Worm (Caenorhabditis elegans) whole organism, L4/young adult: Measurements from ENCODE around the gene R186.8.

ENCODE experiments used
- W03F9.2 ChIP-seq: fragments of 150-350 bp; optimal IDR thresholded peaks from 2 replicates; lab custom pipeline; 2014; ENCODE audit warnings: missing biosample characterization, missing genetic modification characterization
- dao-5 ChIP-seq: sonication (generic microtip); optimal IDR thresholded peaks from 2 replicates; lab custom pipeline; 2016; ENCODE audit warnings: missing genotype, missing genetic modification characterization, moderate library complexity, missing compliant biosample characterization
- him-1 ChIP-seq: sonication (generic microtip); optimal IDR thresholded peaks from 2 replicates; lab custom pipeline; 2016; ENCODE audit warnings: missing genotype, missing genetic modification reagents, missing genetic modification characterization, missing compliant biosample characterization

The R186.8 gene

ce11 chrV:12967925-12968327, at the start of gene R186.8:
R186.8 (minus strand) TSS chrV:12967982.
- TF ChIP-seq him-1 (tag; lab: Kevin White, UChicago), result peak; percentile 55
- TF ChIP-seq W03F9.2, result peak; percentile 3

DNA sequence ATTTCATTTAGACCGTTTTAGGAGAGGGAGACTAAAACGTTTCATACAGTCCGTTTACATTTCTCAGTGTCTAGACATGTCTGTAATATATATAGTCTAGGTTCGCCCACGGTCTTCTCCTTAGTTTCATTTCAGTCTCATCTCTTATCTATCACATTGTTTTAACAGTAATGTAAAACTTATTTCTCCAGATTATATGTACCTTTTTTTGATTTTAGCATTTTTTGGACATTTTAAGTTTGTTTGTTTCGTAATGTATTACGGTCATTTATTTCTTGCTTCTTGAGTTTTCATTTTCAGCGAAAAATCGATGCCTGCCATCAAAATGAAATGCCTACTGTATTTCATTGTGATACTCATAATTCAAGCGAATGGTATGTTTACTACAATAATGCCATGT, 46.1 kb upstream of the R186.8 start, which contains the start of gene F15B9.6:
Gene F15B9.6 (plus strand): TSS at position 301 of the 400 bp plus-strand sequence.
- no peak for TF ChIP-seq dao-5
- TF ChIP-seq W03F9.2, result no peak
- no peak for TF ChIP-seq him-1 (tag; lab: Kevin White, UChicago)

ce11 chrV:13013158-13013557, 45.4 kb upstream of the R186.8 start, which contains the start of gene try-10:
try-10 (minus strand) TSS chrV:13013258.
- no peak for TF ChIP-seq dao-5
- no peak for TF ChIP-seq W03F9.2

- TF ChIP-seq him-1 (tag; lab: Kevin White, UChicago) (no peak), dao-5 (no peak), W03F9.2 (no peak)
Observed at ce11 chrV:13011904-13012303, 44.1 kb upstream of the R186.8 start.

DNA sequence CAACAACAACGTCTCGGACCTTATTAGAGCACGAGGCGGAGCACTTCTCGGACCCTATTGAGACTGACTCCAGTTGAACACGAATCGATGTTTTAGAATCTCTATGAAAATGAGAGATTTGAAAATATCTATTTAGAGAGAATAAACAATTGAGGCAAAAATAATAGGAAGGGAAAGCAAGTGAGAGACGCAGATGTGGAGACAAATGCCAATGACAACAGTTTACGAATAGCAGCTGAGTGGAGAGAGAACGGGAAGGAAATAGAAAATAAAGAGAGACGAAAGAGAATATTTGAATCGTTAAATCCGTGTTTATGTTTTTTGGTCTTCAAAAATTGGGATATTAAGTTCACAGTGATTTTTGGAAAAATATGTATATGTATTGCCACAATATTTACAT, 42.1 kb upstream of the R186.8 start:
- TF ChIP-seq him-1 (tag; lab: Kevin White, UChicago), result no peak

ce11 chrV:13009271-13009670, 41.5 kb upstream of the R186.8 start:
- TF ChIP-seq W03F9.2 (no peak), him-1 (tag; lab: Kevin White, UChicago) (no peak), dao-5 (no peak)

DNA sequence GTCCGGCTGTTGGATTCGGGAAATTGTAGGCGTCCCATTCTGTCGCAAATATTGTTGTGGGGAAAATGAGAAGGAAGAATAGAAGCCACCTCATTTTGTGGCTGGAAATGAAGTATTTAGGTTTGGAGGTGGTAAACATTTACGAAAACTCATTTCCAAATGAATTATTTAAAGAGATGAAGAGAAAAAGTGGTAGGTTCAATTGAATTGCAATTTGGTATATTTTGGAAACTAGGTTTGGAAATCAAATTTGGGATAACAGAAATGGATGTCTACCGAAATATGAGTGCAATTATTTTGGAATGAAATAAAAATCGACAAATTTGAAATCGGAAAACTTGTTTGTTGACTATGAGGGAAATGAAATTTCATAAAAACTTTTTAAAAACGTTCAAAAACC, 41.0 kb upstream of the R186.8 start, which contains the start of gene F15B9.10:
Gene F15B9.10 (minus strand): TSS at position 101 of the 400 bp plus-strand sequence.
- TF ChIP-seq W03F9.2 (no peak), dao-5 (no peak), him-1 (tag; lab: Kevin White, UChicago) (no peak)

DNA sequence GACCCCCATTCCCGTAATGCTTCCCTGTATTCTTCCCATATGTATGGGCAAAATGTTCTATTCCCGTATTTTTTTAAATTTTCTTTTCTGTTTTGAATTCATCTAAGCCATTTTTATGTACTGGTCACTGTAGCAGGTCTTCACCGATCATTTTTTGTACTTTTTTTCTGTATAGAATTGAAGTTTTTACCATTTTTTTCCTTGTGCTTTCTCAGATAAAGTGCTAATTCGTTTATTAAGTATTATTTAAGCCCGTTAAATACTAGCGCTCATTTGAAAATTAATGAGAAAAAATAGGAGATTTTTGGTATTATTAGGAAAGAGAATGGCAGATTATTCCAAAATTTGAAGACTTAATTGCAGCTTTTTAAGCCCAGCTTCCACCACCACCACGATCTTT, 39.0 kb upstream of the R186.8 start:
- TF ChIP-seq him-1 (tag; lab: Kevin White, UChicago) (no peak), W03F9.2 (no peak), dao-5 (no peak)

- TF ChIP-seq dao-5, result no peak
Observed at ce11 chrV:13004374-13004773, 36.6 kb upstream of the R186.8 start.

ce11 chrV:13003378-13003777, 35.6 kb upstream of the R186.8 start:
- TF ChIP-seq dao-5 (peak; percentile 72), him-1 (tag; lab: Kevin White, UChicago) (peak; percentile 72), W03F9.2 (no peak)

DNA sequence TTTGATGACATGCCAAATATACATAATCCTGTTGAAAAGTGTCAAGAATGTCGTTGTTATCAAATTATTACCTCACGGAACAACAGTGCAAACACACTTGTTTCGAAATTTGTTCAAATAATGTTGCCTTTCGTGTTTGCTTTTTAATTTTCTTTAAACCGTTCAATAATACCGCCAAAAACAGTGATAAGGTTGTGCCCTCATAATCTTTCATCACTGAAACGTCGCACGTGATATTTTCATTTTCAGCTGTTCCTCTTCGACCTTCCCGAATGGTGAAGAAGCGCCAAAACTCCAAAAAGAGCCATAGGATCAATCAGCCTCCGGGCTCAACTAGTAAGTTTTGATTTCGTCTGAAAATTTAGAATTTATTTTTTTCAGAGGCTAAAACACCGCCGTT, 34.3 kb upstream of the R186.8 start, which contains the start of gene inft-2:
Gene inft-2 (plus strand): TSS at position 248 of the 400 bp plus-strand sequence.
- TF ChIP-seq him-1 (tag; lab: Kevin White, UChicago) (no peak), W03F9.2 (no peak), dao-5 (no peak)

ce11 chrV:13000068-13000467, 32.3 kb upstream of the R186.8 start:
- no peak for TF ChIP-seq him-1 (tag; lab: Kevin White, UChicago)
- TF ChIP-seq dao-5, result no peak
- no peak for TF ChIP-seq W03F9.2

DNA sequence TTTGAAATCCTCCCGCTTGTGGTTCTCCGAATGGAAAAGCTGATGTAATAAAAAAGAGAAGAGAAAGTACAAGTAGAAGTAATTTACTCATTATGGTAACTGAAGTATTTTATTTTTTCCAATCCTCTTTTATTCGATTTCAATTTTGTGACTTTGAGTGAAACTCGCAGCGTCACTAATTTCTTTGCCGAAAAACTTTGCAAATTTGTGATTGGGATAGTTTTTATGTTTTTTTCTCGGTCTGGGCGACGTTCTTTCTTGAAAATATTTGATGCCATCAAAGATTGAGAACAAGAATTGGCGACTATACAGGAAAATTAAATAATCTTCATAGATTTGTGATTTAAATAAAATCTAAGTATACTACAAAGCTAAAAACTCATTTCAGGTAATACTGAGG, 31.8 kb upstream of the R186.8 start, which contains the start of gene far-4:
Gene far-4 (minus strand): TSS at position 101 of the 400 bp plus-strand sequence.
- no peak for TF ChIP-seq W03F9.2
- TF ChIP-seq dao-5, result no peak
- TF ChIP-seq him-1 (tag; lab: Kevin White, UChicago), result no peak

ce11 chrV:12997422-12997821, 29.6 kb upstream of the R186.8 start, which contains the start of gene far-3:
far-3 (minus strand) TSS chrV:12997522.
- no peak for TF ChIP-seq him-1 (tag; lab: Kevin White, UChicago)
- no peak for TF ChIP-seq dao-5
- no peak for TF ChIP-seq W03F9.2

ce11 chrV:12995269-12995668, 27.5 kb upstream of the R186.8 start, which contains the start of gene far-5:
far-5 (plus strand) TSS chrV:12995569.
- TF ChIP-seq him-1 (tag; lab: Kevin White, UChicago), result no peak
- no peak for TF ChIP-seq dao-5
- TF ChIP-seq W03F9.2, result no peak

DNA sequence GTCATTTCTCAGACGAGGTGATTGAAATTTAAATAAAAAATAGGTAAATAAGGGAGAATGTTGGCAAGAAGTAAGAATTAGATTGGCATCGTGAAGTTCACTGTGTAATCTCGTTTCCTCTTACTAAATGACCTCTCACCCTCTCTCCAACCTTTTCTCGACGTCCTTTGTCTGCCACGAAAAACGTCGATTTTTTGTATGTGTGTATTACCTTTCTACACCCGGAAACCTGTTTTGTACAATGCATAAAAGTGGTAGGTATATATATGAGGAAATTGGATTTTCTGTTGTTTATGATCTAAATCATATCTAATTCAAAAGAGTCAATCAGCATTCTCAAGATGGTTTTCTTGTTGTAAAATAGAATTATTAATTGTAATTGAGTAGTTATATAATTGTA, 25.1 kb upstream of the R186.8 start, which contains the start of the genes F15B9.11 and dsl-7:
Gene F15B9.11 (minus strand): TSS at position 5 of the 400 bp plus-strand sequence.
Gene dsl-7 (plus strand): TSS at position 260 of the 400 bp plus-strand sequence.
- TF ChIP-seq dao-5, result no peak
- TF ChIP-seq him-1 (tag; lab: Kevin White, UChicago), result no peak
- TF ChIP-seq W03F9.2, result no peak
